Fruit fly (Drosophila melanogaster) whole organism, embryonic: ENCODE results near the gene CG3097.

Experiments
- Bteb2 ChIP-seq: fragments of 200-800 bp; sonication (Bioruptor generic); optimal IDR thresholded peaks from 2 replicates; lab custom pipeline; 2016; ENCODE audit warnings: missing biosample characterization, missing genetic modification characterization
- CG10565 ChIP-seq: fragments of 200-800 bp; sonication (Bioruptor generic); optimal IDR thresholded peaks from 3 replicates; lab custom pipeline; 2016; ENCODE audit warnings: missing biosample characterization, mild to moderate bottlenecking, missing genetic modification characterization
- CG15073 ChIP-seq: fragments of 200-800 bp; sonication (Bioruptor generic); optimal IDR thresholded peaks from 2 replicates; lab custom pipeline; 2016; ENCODE audit warnings: missing biosample characterization, missing genetic modification characterization
- CG15514 ChIP-seq: fragments of 200-800 bp; sonication (Bioruptor generic); optimal IDR thresholded peaks from 3 replicates; lab custom pipeline; 2017; ENCODE audit warnings: missing biosample characterization, missing genetic modification characterization, mild to moderate bottlenecking, moderate library complexity, missing genetic modification reagents
- CG1603 ChIP-seq: fragments of 200-800 bp; sonication (Bioruptor generic); optimal IDR thresholded peaks from 2 replicates; lab custom pipeline; 2019; ENCODE audit warnings: missing biosample characterization, mild to moderate bottlenecking, missing genetic modification characterization, moderate library complexity
- CG16779 ChIP-seq: fragments of 200-800 bp; sonication (Bioruptor generic); IDR thresholded peaks from 2 replicates; pipeline ENCODE4 v1.3.6; 2022; ENCODE audit warnings: missing biosample characterization, missing genetic modification characterization
- CG1792 ChIP-seq: fragments of 200-800 bp; sonication (Bioruptor generic); optimal IDR thresholded peaks from 2 replicates; lab custom pipeline; 2016; ENCODE audit warnings: missing biosample characterization, missing genetic modification characterization
- CG18011 ChIP-seq: fragments of 200-800 bp; sonication (Bioruptor generic); optimal IDR thresholded peaks from 2 replicates; lab custom pipeline; 2017; ENCODE audit warnings: missing biosample characterization, missing genetic modification characterization, mild to moderate bottlenecking, moderate library complexity, missing genotype
- CG2120 ChIP-seq: fragments of 200-800 bp; sonication (Bioruptor generic); optimal IDR thresholded peaks from 3 replicates; lab custom pipeline; 2016; ENCODE audit warnings: missing biosample characterization, missing genetic modification characterization
- CG2199 ChIP-seq: fragments of 200-800 bp; sonication (Bioruptor generic); IDR thresholded peaks from 3 replicates; pipeline ENCODE4 v1.3.6; 2022; ENCODE audit warnings: missing biosample characterization, missing genetic modification characterization
- CG31365 ChIP-seq: fragments of 200-800 bp; sonication (Bioruptor generic); optimal IDR thresholded peaks from 2 replicates; lab custom pipeline; 2018; ENCODE audit warnings: missing biosample characterization, mild to moderate bottlenecking, missing genetic modification characterization
- CG3163 ChIP-seq: fragments of 200-800 bp; sonication (Bioruptor generic); optimal IDR thresholded peaks from 3 replicates; lab custom pipeline; 2016; ENCODE audit warnings: missing biosample characterization, missing genetic modification characterization
- CG3838 ChIP-seq: fragments of 200-800 bp; sonication (Bioruptor generic); optimal IDR thresholded peaks from 3 replicates; lab custom pipeline; 2016; ENCODE audit warnings: missing biosample characterization, missing genetic modification characterization
- CG3847 ChIP-seq: fragments of 200-800 bp; sonication (Bioruptor generic); IDR thresholded peaks from 2 replicates; pipeline ENCODE4 v1.3.6; 2022; ENCODE audit warnings: missing biosample characterization, missing genetic modification characterization
- CG4617 ChIP-seq: fragments of 200-800 bp; sonication (Bioruptor generic); optimal IDR thresholded peaks from 3 replicates; lab custom pipeline; 2016; ENCODE audit warnings: missing biosample characterization, missing genetic modification characterization, borderline replicate concordance
- CG4707 ChIP-seq: fragments of 200-800 bp; sonication (Bioruptor generic); optimal IDR thresholded peaks from 2 replicates; lab custom pipeline; 2018; ENCODE audit warnings: missing biosample characterization, mild to moderate bottlenecking, missing genetic modification characterization, moderate library complexity
- CG5180 ChIP-seq: fragments of 200-800 bp; sonication (Bioruptor generic); optimal IDR thresholded peaks from 3 replicates; lab custom pipeline; 2017; ENCODE audit warnings: missing biosample characterization, missing genetic modification characterization, mild to moderate bottlenecking, moderate library complexity, missing genetic modification reagents
- CG6175 ChIP-seq: fragments of 200-800 bp; sonication (Bioruptor generic); IDR thresholded peaks from 3 replicates; pipeline ENCODE4 v1.3.6; 2022; ENCODE audit warnings: missing biosample characterization, missing genetic modification characterization
- CG7357 ChIP-seq: fragments of 200-800 bp; sonication (Bioruptor generic); IDR thresholded peaks from 3 replicates; pipeline ENCODE4 v1.3.6; 2022; ENCODE audit warnings: missing biosample characterization, missing genetic modification characterization
- Doc3 ChIP-seq: fragments of 200-800 bp; sonication (Bioruptor generic); IDR thresholded peaks from 3 replicates; pipeline ENCODE4 v1.3.6; 2022; ENCODE audit warnings: missing biosample characterization, missing genetic modification characterization; ENCODE audit not compliant: partially characterized antibody
- Drgx ChIP-seq: fragments of 200-800 bp; sonication (Bioruptor generic); IDR thresholded peaks from 2 replicates; pipeline ENCODE4 v1.3.6; 2022; ENCODE audit warnings: missing biosample characterization, missing genetic modification characterization
- E2f2 ChIP-seq: fragments of 200-800 bp; sonication (Bioruptor generic); IDR thresholded peaks from 2 replicates; pipeline ENCODE4 v1.3.6; 2022; ENCODE audit warnings: missing biosample characterization, missing genetic modification characterization
- Hmx ChIP-seq: fragments of 200-800 bp; sonication (Bioruptor generic); optimal IDR thresholded peaks from 2 replicates; lab custom pipeline; 2016; ENCODE audit warnings: missing biosample characterization, missing genetic modification characterization
- Hr39 ChIP-seq: fragments of >200 bp; optimal IDR thresholded peaks from 2 replicates; lab custom pipeline; 2017
- Hr51 ChIP-seq, 2 experiments: fragments of 200-800 bp; sonication (Bioruptor generic); optimal IDR thresholded peaks; 2 replicates in 1 of 2; 3 replicates in 1 of 2; lab custom pipeline; 2016 to 2018; ENCODE audit warnings: missing biosample characterization in 2 of 2, missing genetic modification characterization in 2 of 2, mild to moderate bottlenecking in 1 of 2, moderate library complexity in 1 of 2
- Hr78 ChIP-seq, 2 experiments: fragments of 200-800 bp in 1 of 2; fragments of >200 bp in 1 of 2; sonication (Bioruptor generic) in 1 of 2; optimal IDR thresholded peaks; 2 replicates each; lab custom pipeline; 2017 to 2019; ENCODE audit warnings: missing biosample characterization in 2 of 2, missing genetic modification characterization in 2 of 2, mild to moderate bottlenecking in 1 of 2, moderate library complexity in 1 of 2
- Lpt ChIP-seq: fragments of >200 bp; optimal IDR thresholded peaks from 2 replicates; lab custom pipeline; 2018; ENCODE audit warnings: missing biosample characterization, missing genetic modification characterization
- MESR4 ChIP-seq: fragments of 200-800 bp; sonication (Bioruptor generic); optimal IDR thresholded peaks from 2 replicates; lab custom pipeline; 2018; ENCODE audit warnings: missing biosample characterization, mild to moderate bottlenecking, missing genetic modification characterization, moderate library complexity
- NK7.1 ChIP-seq: fragments of 200-800 bp; sonication (Bioruptor generic); optimal IDR thresholded peaks from 3 replicates; lab custom pipeline; 2016; ENCODE audit warnings: missing biosample characterization, missing genetic modification characterization
- Nf-YC ChIP-seq: fragments of 200-800 bp; optimal IDR thresholded peaks from 3 replicates; lab custom pipeline; 2019; ENCODE audit warnings: missing biosample characterization, mild to moderate bottlenecking, missing genetic modification characterization, moderate library complexity
- TFAM ChIP-seq: fragments of 200-800 bp; sonication (Bioruptor generic); optimal IDR thresholded peaks from 2 replicates; lab custom pipeline; 2017; ENCODE audit warnings: missing biosample characterization, missing genetic modification characterization, inconsistent platforms
- az2 ChIP-seq: fragments of 200-800 bp; sonication (Bioruptor generic); optimal IDR thresholded peaks from 3 replicates; lab custom pipeline; 2016; ENCODE audit warnings: missing biosample characterization, missing genetic modification characterization
- br ChIP-seq: fragments of >200 bp; optimal IDR thresholded peaks from 2 replicates; lab custom pipeline; 2017
- cg ChIP-seq: fragments of 200-800 bp; sonication (Bioruptor generic); optimal IDR thresholded peaks from 3 replicates; lab custom pipeline; 2019; ENCODE audit warnings: missing biosample characterization, mild to moderate bottlenecking, missing genetic modification characterization, moderate library complexity
- croc ChIP-seq: fragments of 200-800 bp; sonication (Bioruptor generic); conservative IDR thresholded peaks from 3 replicates; pipeline ENCODE4 v1.3.6; 2022; ENCODE audit warnings: missing biosample characterization, missing genetic modification characterization
- crol ChIP-seq: fragments of 200-800 bp; sonication (Bioruptor generic); IDR thresholded peaks from 2 replicates; pipeline ENCODE4 v1.3.6; 2022; ENCODE audit warnings: missing biosample characterization, missing genetic modification characterization
- eve ChIP-seq, 2 experiments: fragments of >200 bp; optimal IDR thresholded peaks; 2 replicates each; lab custom pipeline; 2017; ENCODE audit warnings: missing biosample characterization in 2 of 2, missing genetic modification characterization in 2 of 2
- ftz-f1 ChIP-seq: fragments of 200-800 bp; sonication (Bioruptor generic); optimal IDR thresholded peaks from 2 replicates; lab custom pipeline; 2016; ENCODE audit warnings: missing biosample characterization, missing genetic modification characterization
- grn ChIP-seq: fragments of 200-800 bp; sonication (Bioruptor generic); optimal IDR thresholded peaks from 3 replicates; lab custom pipeline; 2017; ENCODE audit warnings: missing biosample characterization, missing genetic modification characterization
- ind ChIP-seq: fragments of 200-800 bp; sonication (Bioruptor generic); optimal IDR thresholded peaks from 3 replicates; lab custom pipeline; 2016; ENCODE audit warnings: missing biosample characterization, missing genetic modification characterization
- mam ChIP-seq: fragments of 200-800 bp; sonication (Bioruptor generic); optimal IDR thresholded peaks from 3 replicates; lab custom pipeline; 2016; ENCODE audit warnings: missing biosample characterization, missing genetic modification characterization
- odd ChIP-seq: fragments of 200-800 bp; sonication (Bioruptor generic); optimal IDR thresholded peaks from 2 replicates; lab custom pipeline; 2017; ENCODE audit warnings: missing biosample characterization, mild to moderate bottlenecking, missing genetic modification characterization
- onecut ChIP-seq: fragments of 200-800 bp; sonication (Bioruptor generic); IDR thresholded peaks from 2 replicates; pipeline ENCODE4 v1.3.6; 2022; ENCODE audit warnings: missing biosample characterization, missing genetic modification characterization
- pfk ChIP-seq: fragments of 200-800 bp; sonication (Bioruptor generic); optimal IDR thresholded peaks from 2 replicates; lab custom pipeline; 2018; ENCODE audit warnings: missing biosample characterization, mild to moderate bottlenecking, missing genetic modification characterization, moderate library complexity
- repo ChIP-seq: fragments of 200-800 bp; sonication (Bioruptor generic); optimal IDR thresholded peaks from 2 replicates; lab custom pipeline; 2016; ENCODE audit warnings: missing biosample characterization, missing genetic modification characterization
- sens ChIP-seq: fragments of 200-800 bp; sonication (Bioruptor generic); peaks from one replicate; lab custom pipeline; 2016; ENCODE audit warnings: missing biosample characterization, missing genetic modification characterization
- sens-2 ChIP-seq: fragments of 200-800 bp; sonication (Bioruptor generic); IDR thresholded peaks from 2 replicates; pipeline ENCODE4 v1.3.6; 2022; ENCODE audit warnings: missing biosample characterization, missing genetic modification characterization
- slou ChIP-seq: fragments of 200-800 bp; sonication (Bioruptor generic); optimal IDR thresholded peaks from 3 replicates; lab custom pipeline; 2016; ENCODE audit warnings: missing biosample characterization, missing genetic modification characterization
- zfh1 ChIP-seq: fragments of 200-800 bp; sonication (Bioruptor generic); IDR thresholded peaks from 3 replicates; pipeline ENCODE4 v1.3.6; 2022; ENCODE audit warnings: missing biosample characterization, missing genetic modification characterization

Gene CG3097

dm6 chrX:5754837-5755828 lies 15.4 kb downstream of the CG3097 start, which contains the start of the genes lin-52 and CG15771 (continued):
- TF ChIP-seq CG15514 (GFP tag; lab: Kevin White, UChicago) (peak; percentile 89), sens (GFP tag; lab: Kevin White, UChicago) (peak; percentile 97), repo (GFP tag; lab: Kevin White, UChicago) (no peak), CG2120 (GFP tag; lab: Kevin White, UChicago) (peak; percentile 92), Hr39 (lab: Kevin White, UChicago) (no peak), NK7.1 (no peak), Doc3 (GFP tag; lab: Robert Waterston, UW) (peak; percentile 65; the same call in 2 of the 3 replicates), MESR4 (GFP tag; lab: Kevin White, UChicago) (peak; percentile 31), grn (GFP tag; lab: Kevin White, UChicago) (peak; percentile 45), Bteb2 (peak; percentile 40), cg (GFP tag; lab: Kevin White, UChicago) (peak; percentile 70), Nf-YC (tag; lab: Kevin White, UChicago) (peak; percentile 92), Drgx (GFP tag; lab: Robert Waterston, UW) (peak; percentile 97), pfk (GFP tag; lab: Kevin White, UChicago) (peak; percentile 89), onecut (peak; percentile 91), TFAM (peak; percentile 49), CG10565 (GFP tag; lab: Kevin White, UChicago) (peak; percentile 35), Hr51 (GFP tag; optimal IDR thresholded peaks at IDR 0.05; lab: Kevin White, UChicago) (peak; percentile 65 to 96), CG15073 (peak; percentile 80), CG3838 (GFP tag; lab: Kevin White, UChicago) (peak; percentile 70), ftz-f1 (GFP tag; lab: Kevin White, UChicago) (peak; percentile 47), CG3163 (GFP tag; lab: Kevin White, UChicago) (peak; percentile 25), CG2199 (peak; percentile 93), Hmx (peak; percentile 79), ind (GFP tag; lab: Kevin White, UChicago) (peak; percentile 92), CG7357 (GFP tag; lab: Robert Waterston, UW) (peak; percentile 91), zfh1 (GFP tag; lab: Robert Waterston, UW) (peak; percentile 94), crol (peak; percentile 98), CG5180 (GFP tag; lab: Kevin White, UChicago) (peak; percentile 88), Lpt (GFP tag; lab: Kevin White, UChicago) (no peak), Hr78 (GFP tag; optimal IDR thresholded peaks at IDR 0.05; lab: Kevin White, UChicago) (peak in 1 of 2 experiments; percentile 85), CG16779 (peak; percentile 89), mam (GFP tag; lab: Kevin White, UChicago) (peak; percentile 72), CG4707 (GFP tag; lab: Kevin White, UChicago) (peak; percentile 86), CG18011 (GFP tag; lab: Kevin White, UChicago) (peak; percentile 79), eve (GFP tag; optimal IDR thresholded peaks at IDR 0.05; lab: Kevin White, UChicago) (no peak), odd (GFP tag; lab: Kevin White, UChicago) (peak; percentile 96), CG4617 (GFP tag; lab: Kevin White, UChicago) (peak; percentile 17), CG3847 (GFP tag; lab: Robert Waterston, UW) (peak; percentile 96), slou (GFP tag; lab: Kevin White, UChicago) (peak; percentile 83), CG6175 (GFP tag; lab: Robert Waterston, UW) (peak; percentile 89), br (no peak), E2f2 (GFP tag; lab: Robert Waterston, UW) (peak; percentile 78), az2 (peak; percentile 93), CG1603 (tag; lab: Kevin White, UChicago) (peak; percentile 85), croc (GFP tag; lab: Robert Waterston, UW) (peak; percentile 93), sens-2 (GFP tag; lab: Robert Waterston, UW) (peak; percentile 76), CG1792 (GFP tag; lab: Kevin White, UChicago) (peak; percentile 37), CG31365 (peak; percentile 73)
